Worm (Caenorhabditis elegans) whole organism, L2 larva: ENCODE measurements around the gene epic-2.

ENCODE experiments used
- C34F6.9 ChIP-seq: fragments of 150-350 bp; optimal IDR thresholded peaks from 2 replicates; lab custom pipeline; 2014; ENCODE audit warnings: missing biosample characterization, missing genetic modification characterization
- F13H6.1 ChIP-seq: sonication (generic microtip); optimal IDR thresholded peaks from 2 replicates; lab custom pipeline; 2016; ENCODE audit warnings: missing genetic modification characterization, missing compliant biosample characterization
- Y55F3AM.14 ChIP-seq: fragments of 200-800 bp; sonication (Bioruptor generic); optimal IDR thresholded peaks from 2 replicates; lab custom pipeline; 2018; ENCODE audit warnings: mild to moderate bottlenecking, missing genetic modification characterization, missing compliant biosample characterization
- ZK546.5 ChIP-seq: sonication (generic microtip); optimal IDR thresholded peaks from 2 replicates; lab custom pipeline; 2017; ENCODE audit warnings: missing biosample characterization, missing genetic modification characterization
- alr-1 ChIP-seq: fragments of 150-350 bp; optimal IDR thresholded peaks from 2 replicates; lab custom pipeline; 2014; ENCODE audit warnings: missing biosample characterization, missing genetic modification characterization
- aly-2 ChIP-seq: fragments of 150-350 bp; optimal IDR thresholded peaks from 2 replicates; lab custom pipeline; 2014; ENCODE audit warnings: missing biosample characterization, missing genetic modification characterization
- ama-1 ChIP-seq: fragments of 150-350 bp; optimal IDR thresholded peaks from 2 replicates; lab custom pipeline; 2018; ENCODE audit warnings: inconsistent platforms
- ceh-16 ChIP-seq: fragments of 150-350 bp; optimal IDR thresholded peaks from 2 replicates; lab custom pipeline; 2014; ENCODE audit warnings: missing biosample characterization, missing genetic modification characterization
- egl-27 ChIP-seq: sonication (generic microtip); optimal IDR thresholded peaks from 3 replicates; lab custom pipeline; 2017; ENCODE audit warnings: missing biosample characterization, missing genetic modification reagents, missing genetic modification characterization
- elt-1 ChIP-seq: fragments of 150-350 bp; optimal IDR thresholded peaks from 2 replicates; lab custom pipeline; 2014; ENCODE audit warnings: missing biosample characterization, missing genetic modification characterization
- elt-3 ChIP-seq: sonication (generic microtip); optimal IDR thresholded peaks from 2 replicates; lab custom pipeline; 2017; ENCODE audit warnings: missing biosample characterization, missing genetic modification characterization
- fos-1 ChIP-seq: fragments of 150-350 bp; optimal IDR thresholded peaks from 2 replicates; lab custom pipeline; 2014; ENCODE audit warnings: missing biosample characterization, missing genetic modification characterization
- lin-11 ChIP-seq: fragments of 150-350 bp; sonication (generic microtip); optimal IDR thresholded peaks from 2 replicates; lab custom pipeline; 2014; ENCODE audit warnings: missing biosample characterization, missing genetic modification characterization, inconsistent platforms, mixed read lengths
- lin-13 ChIP-seq: fragments of 150-350 bp; optimal IDR thresholded peaks from 2 replicates; lab custom pipeline; 2014; ENCODE audit warnings: missing biosample characterization, missing genetic modification reagents, missing genetic modification characterization
- lin-39 ChIP-seq: fragments of 150-350 bp; optimal IDR thresholded peaks from 2 replicates; lab custom pipeline; 2014; ENCODE audit warnings: missing biosample characterization, missing genetic modification reagents, missing genetic modification characterization
- lsy-2 ChIP-seq, 2 experiments: fragments of 150-350 bp in 1 of 2; sonication (generic microtip) in 1 of 2; optimal IDR thresholded peaks; 2 replicates each; lab custom pipeline; 2014 to 2017; ENCODE audit warnings: missing biosample characterization in 2 of 2, missing genetic modification characterization in 2 of 2
- mdl-1 ChIP-seq, 2 experiments: fragments of 150-350 bp in 1 of 2; sonication (generic microtip) in 1 of 2; optimal IDR thresholded peaks; 2 replicates each; lab custom pipeline; 2017; ENCODE audit warnings: missing biosample characterization in 2 of 2, missing genetic modification characterization in 2 of 2
- nhr-12 ChIP-seq: fragments of 150-350 bp; optimal IDR thresholded peaks from 2 replicates; lab custom pipeline; 2014; ENCODE audit warnings: missing biosample characterization, missing genetic modification characterization
- nhr-129 ChIP-seq: fragments of 150-350 bp; optimal IDR thresholded peaks from 2 replicates; lab custom pipeline; 2014; ENCODE audit warnings: missing biosample characterization, missing genetic modification characterization
- nhr-23 ChIP-seq: fragments of 150-350 bp; optimal IDR thresholded peaks from 2 replicates; lab custom pipeline; 2014; ENCODE audit warnings: missing biosample characterization, missing genetic modification reagents, missing genetic modification characterization
- nhr-237 ChIP-seq: fragments of 150-350 bp; optimal IDR thresholded peaks from 2 replicates; lab custom pipeline; 2014; ENCODE audit warnings: missing biosample characterization, missing genetic modification characterization
- nhr-6 ChIP-seq: fragments of 150-350 bp; optimal IDR thresholded peaks from 2 replicates; lab custom pipeline; 2014; ENCODE audit warnings: missing biosample characterization, missing genetic modification characterization
- sem-4 ChIP-seq: fragments of 150-350 bp; optimal IDR thresholded peaks from 2 replicates; lab custom pipeline; 2014; ENCODE audit warnings: missing biosample characterization, missing genetic modification reagents, missing genetic modification characterization
- skn-1 ChIP-seq: sonication (generic microtip); optimal IDR thresholded peaks from 2 replicates; lab custom pipeline; 2017; ENCODE audit warnings: missing biosample characterization, missing genetic modification characterization
- sma-3 ChIP-seq: sonication (generic microtip); optimal IDR thresholded peaks from 2 replicates; lab custom pipeline; 2016; ENCODE audit warnings: missing genetic modification reagents, missing genetic modification characterization, missing compliant biosample characterization
- sma-9 ChIP-seq, 2 experiments: fragments of 150-350 bp in 1 of 2; sonication (generic microtip) in 1 of 2; optimal IDR thresholded peaks; 2 replicates each; lab custom pipeline; 2014 to 2016; ENCODE audit warnings: missing genetic modification characterization in 2 of 2, mild to moderate bottlenecking in 1 of 2, missing biosample characterization in 1 of 2, missing compliant biosample characterization in 1 of 2, missing genetic modification reagents in 1 of 2, moderate library complexity in 1 of 2
- snpc-4 ChIP-seq: fragments of 150-350 bp; optimal IDR thresholded peaks from 2 replicates; lab custom pipeline; 2014; ENCODE audit warnings: missing biosample characterization, missing genetic modification characterization
- unc-39 ChIP-seq: fragments of 150-350 bp; optimal IDR thresholded peaks from 2 replicates; lab custom pipeline; 2014; ENCODE audit warnings: missing biosample characterization, missing genetic modification characterization
- unc-62 ChIP-seq: fragments of 150-350 bp; optimal IDR thresholded peaks from 2 replicates; lab custom pipeline; 2014; ENCODE audit warnings: missing biosample characterization, missing genetic modification reagents, missing genetic modification characterization
- zag-1 ChIP-seq: fragments of 150-350 bp; optimal IDR thresholded peaks from 2 replicates; lab custom pipeline; 2014; ENCODE audit warnings: missing biosample characterization, missing genetic modification characterization
- ztf-4 ChIP-seq: fragments of 150-350 bp; optimal IDR thresholded peaks from 2 replicates; lab custom pipeline; 2014; ENCODE audit warnings: missing biosample characterization, missing genetic modification characterization

Gene epic-2

DNA sequence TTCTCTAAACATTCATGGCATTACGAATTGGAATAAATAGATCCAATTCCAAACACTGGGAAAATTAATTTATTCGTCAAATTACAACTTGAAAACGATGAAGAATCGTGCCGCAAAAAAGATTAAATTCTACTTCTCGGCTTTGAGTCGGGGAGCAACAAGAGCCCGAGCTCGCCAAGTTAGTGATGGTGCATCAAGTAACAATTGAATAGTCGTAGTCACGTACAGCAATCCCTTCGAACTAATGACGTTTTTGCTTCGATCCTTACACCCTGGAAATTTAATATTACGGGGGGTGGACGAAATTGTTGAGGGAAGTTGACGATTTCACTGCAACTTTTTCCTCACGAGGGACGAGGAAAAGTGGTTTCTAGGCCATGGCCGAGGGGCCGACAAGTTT is 28.9 kb upstream of the epic-2 start:
- TF ChIP-seq elt-3 (tag; lab: Kevin White, UChicago) (no peak), egl-27 (tag; lab: Kevin White, UChicago) (no peak), nhr-129 (tag; lab: Kevin White, UChicago) (no peak), lin-11 (tag; lab: Kevin White, UChicago) (no peak), elt-1 (tag; lab: Kevin White, UChicago) (no peak), ZK546.5 (tag; lab: Kevin White, UChicago) (no peak), ama-1 (lab: Kevin White, UChicago) (no peak), nhr-12 (no peak), sem-4 (tag; lab: Kevin White, UChicago) (no peak), skn-1 (tag; lab: Kevin White, UChicago) (no peak), nhr-23 (tag; lab: Kevin White, UChicago) (no peak), C34F6.9 (tag; lab: Kevin White, UChicago) (no peak)
- TF ChIP-seq, all 48 proteins: peak for 0

ce11 chrIV:1699599-1699998 is 21.0 kb upstream of the epic-2 start, which contains the start of gene bus-2:
TSS of gene bus-2 (plus strand) at chrIV:1699899.
- no peak for TF ChIP-seq C34F6.9 (tag; lab: Kevin White, UChicago)
- no peak for TF ChIP-seq unc-62
- no peak for TF ChIP-seq ceh-16 (tag; lab: Kevin White, UChicago)
- TF ChIP-seq, all 48 proteins: peak for 0

- TF ChIP-seq nhr-237 (tag; lab: Kevin White, UChicago) (no peak), ZK546.5 (tag; lab: Kevin White, UChicago) (no peak), C34F6.9 (tag; lab: Kevin White, UChicago) (no peak), F13H6.1 (tag; lab: Kevin White, UChicago) (no peak)
Observed at ce11 chrIV:1706996-1707395, 13.6 kb upstream of the epic-2 start, which contains the start of gene K08D12.4. TSS of gene K08D12.4 (plus strand) at chrIV:1707296.

- TF ChIP-seq lin-13 (no peak), ama-1 (lab: Kevin White, UChicago) (no peak), aly-2 (tag; lab: Kevin White, UChicago) (no peak), elt-3 (tag; lab: Kevin White, UChicago) (no peak)
Observed at ce11 chrIV:1707960-1708359, 12.6 kb upstream of the epic-2 start.

DNA sequence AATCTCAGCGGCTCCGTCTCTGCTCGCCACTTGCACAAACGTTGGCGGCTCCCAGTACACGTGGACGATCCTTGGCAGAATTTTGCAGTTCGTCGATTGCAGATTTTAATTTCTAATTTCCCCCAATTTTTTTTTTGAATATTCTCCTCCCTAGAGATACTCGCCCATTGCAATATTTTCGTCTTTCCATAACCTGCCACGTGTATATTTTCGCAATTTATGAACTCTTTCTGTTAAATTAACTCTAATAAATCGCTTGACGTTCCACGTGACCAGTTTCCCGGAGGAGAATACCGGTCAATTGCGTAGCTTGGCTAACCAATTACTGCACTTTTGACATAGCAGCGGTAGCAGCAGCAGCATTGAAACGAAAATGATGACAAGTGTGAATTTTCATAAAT is 12.2 kb upstream of the epic-2 start:
- TF ChIP-seq zag-1 (tag; lab: Kevin White, UChicago): no peak
- TF ChIP-seq sma-3 (GFP tag; lab: Kevin White, UChicago): no peak
- TF ChIP-seq Y55F3AM.14: no peak
- TF ChIP-seq lin-13: no peak
- no peak for TF ChIP-seq mdl-1 (tag; optimal IDR thresholded peaks at IDR 0.05; lab: Kevin White, UChicago)
- TF ChIP-seq fos-1 (tag; lab: Kevin White, UChicago): no peak
- TF ChIP-seq unc-39: no peak
- no peak for TF ChIP-seq sem-4 (tag; lab: Kevin White, UChicago)
- TF ChIP-seq lin-39 (tag; lab: Kevin White, UChicago): no peak
- TF ChIP-seq nhr-12: no peak
- TF ChIP-seq ZK546.5 (tag; lab: Kevin White, UChicago): no peak
- no peak for TF ChIP-seq lsy-2 (tag; optimal IDR thresholded peaks at IDR 0.05; lab: Kevin White, UChicago)
- TF ChIP-seq snpc-4: no peak

ce11 chrIV:1709002-1709401 is 11.6 kb upstream of the epic-2 start:
- TF ChIP-seq lin-39 (tag; lab: Kevin White, UChicago) (no peak), sma-9 (GFP tag; optimal IDR thresholded peaks at IDR 0.05; lab: Kevin White, UChicago) (no peak), sma-9 (tag; optimal IDR thresholded peaks at IDR 0.05; lab: Kevin White, UChicago) (no peak), sem-4 (tag; lab: Kevin White, UChicago) (no peak), nhr-6 (tag; lab: Kevin White, UChicago) (no peak), ztf-4 (no peak), lsy-2 (tag; optimal IDR thresholded peaks at IDR 0.05; lab: Kevin White, UChicago) (no peak), sma-3 (GFP tag; lab: Kevin White, UChicago) (no peak), mdl-1 (tag; optimal IDR thresholded peaks at IDR 0.05; lab: Kevin White, UChicago) (no peak), alr-1 (tag; lab: Kevin White, UChicago) (no peak)
